Worm (Caenorhabditis elegans) whole organism, L4 larva: ENCODE results near the gene F45G2.8.

Experiments
- D1046.2 ChIP-seq: fragments of 200-800 bp; sonication (Bioruptor generic); IDR thresholded peaks from 2 replicates; pipeline ENCODE4 v1.3.6; 2022; ENCODE audit warnings: missing genetic modification characterization, missing compliant biosample characterization
- F26F4.8 ChIP-seq: fragments of 200-800 bp; sonication (Bioruptor generic); conservative IDR thresholded peaks from 2 replicates; pipeline ENCODE4 v1.3.6; 2022; ENCODE audit warnings: missing genetic modification characterization, missing compliant biosample characterization
- F44E2.7 ChIP-seq: fragments of 200-800 bp; sonication (Bioruptor generic); IDR thresholded peaks from 2 replicates; pipeline ENCODE4 v2.1.2; 2022; ENCODE audit warnings: missing genetic modification characterization, missing compliant biosample characterization
- Y5F2A.4 ChIP-seq: fragments of 200-800 bp; sonication (Bioruptor generic); optimal IDR thresholded peaks from 2 replicates; lab custom pipeline; 2018; ENCODE audit warnings: mild to moderate bottlenecking, missing genetic modification characterization, missing compliant biosample characterization
- Y75B8A.6 ChIP-seq: fragments of 200-800 bp; sonication (Bioruptor generic); IDR thresholded peaks from 2 replicates; pipeline ENCODE4 v1.3.6; 2022; ENCODE audit warnings: missing genetic modification reagents, missing genetic modification characterization, missing compliant biosample characterization
- ZK546.5 ChIP-seq, 2 experiments: sonication (generic microtip); optimal IDR thresholded peaks; 2 replicates each; lab custom pipeline; 2017; ENCODE audit warnings: missing biosample characterization in 2 of 2, missing genetic modification characterization in 2 of 2
- aly-2 ChIP-seq: sonication (generic microtip); optimal IDR thresholded peaks from 2 replicates; lab custom pipeline; 2018; ENCODE audit warnings: missing biosample characterization, missing genetic modification characterization
- attf-4 ChIP-seq: sonication (generic microtip); optimal IDR thresholded peaks from 3 replicates; lab custom pipeline; 2017; ENCODE audit warnings: missing biosample characterization, missing genetic modification characterization
- ceh-20 ChIP-seq: fragments of 200-800 bp; sonication (Bioruptor generic); IDR thresholded peaks from 2 replicates; pipeline ENCODE4 v1.3.6; 2022; ENCODE audit warnings: missing genetic modification reagents, missing genetic modification characterization, missing compliant biosample characterization
- ceh-82 ChIP-seq: sonication (generic microtip); optimal IDR thresholded peaks from 2 replicates; lab custom pipeline; 2017; ENCODE audit warnings: missing biosample characterization, missing genetic modification characterization
- ctbp-1 ChIP-seq: fragments of 200-800 bp; sonication (Bioruptor generic); IDR thresholded peaks from 2 replicates; pipeline ENCODE4 v1.3.6; 2022; ENCODE audit warnings: missing genetic modification reagents, missing genetic modification characterization, missing compliant biosample characterization
- daf-12 ChIP-seq: fragments of 150-350 bp; optimal IDR thresholded peaks from 2 replicates; lab custom pipeline; 2014; ENCODE audit warnings: missing biosample characterization, missing genetic modification reagents, missing genetic modification characterization
- daf-16 ChIP-seq, 3 experiments: sonication (generic microtip); optimal IDR thresholded peaks; 2 replicates each; lab custom pipeline; 2016 to 2017; ENCODE audit warnings: missing genetic modification characterization in 3 of 3, missing genetic modification reagents in 3 of 3, mild to moderate bottlenecking in 2 of 3, missing compliant biosample characterization in 2 of 3, missing biosample characterization in 1 of 3, moderate library complexity in 1 of 3
- dmd-6 ChIP-seq: fragments of 200-800 bp; sonication (Bioruptor generic); IDR thresholded peaks from 2 replicates; pipeline ENCODE4 v1.3.6; 2022; ENCODE audit warnings: missing genetic modification reagents, missing genetic modification characterization, missing compliant biosample characterization
- dmd-9 ChIP-seq: fragments of 200-800 bp; sonication (Bioruptor generic); IDR thresholded peaks from 2 replicates; pipeline ENCODE4 v1.3.6; 2022; ENCODE audit warnings: missing genetic modification reagents, missing genetic modification characterization, missing compliant biosample characterization
- duxl-1 ChIP-seq: sonication (generic microtip); optimal IDR thresholded peaks from 2 replicates; lab custom pipeline; 2016; ENCODE audit warnings: mild to moderate bottlenecking, missing genetic modification characterization, moderate library complexity, missing compliant biosample characterization; ENCODE audit not compliant: poor library complexity
- dve-1 ChIP-seq: sonication (generic microtip); optimal IDR thresholded peaks from 2 replicates; lab custom pipeline; 2017; ENCODE audit warnings: antibody characterized with exemption, mild to moderate bottlenecking, missing genetic modification characterization, missing compliant biosample characterization; ENCODE audit not compliant: insufficient read depth
- egl-43 ChIP-seq: fragments of 200-800 bp; sonication (Bioruptor generic); IDR thresholded peaks from 2 replicates; pipeline ENCODE4 v1.3.6; 2022; ENCODE audit warnings: missing genetic modification reagents, missing genetic modification characterization, missing compliant biosample characterization
- fkh-10 ChIP-seq: fragments of 150-350 bp; optimal IDR thresholded peaks from 2 replicates; lab custom pipeline; 2014; ENCODE audit warnings: missing biosample characterization, missing genetic modification reagents, missing genetic modification characterization
- hlh-30 ChIP-seq: sonication (generic microtip); optimal IDR thresholded peaks from 2 replicates; lab custom pipeline; 2017; ENCODE audit warnings: antibody characterized with exemption, mild to moderate bottlenecking, missing genetic modification characterization, missing compliant biosample characterization; ENCODE audit not compliant: insufficient read depth
- lim-7 ChIP-seq: fragments of 200-800 bp; sonication (Bioruptor generic); IDR thresholded peaks from 2 replicates; pipeline ENCODE4 v1.3.6; 2022; ENCODE audit warnings: missing genetic modification characterization, missing compliant biosample characterization
- lin-1 ChIP-seq: fragments of 200-800 bp; sonication (Bioruptor generic); IDR thresholded peaks from 2 replicates; pipeline ENCODE4 v1.3.6; 2022; ENCODE audit warnings: missing genetic modification reagents, missing genetic modification characterization, missing compliant biosample characterization
- lin-13 ChIP-seq: fragments of 150-350 bp; optimal IDR thresholded peaks from 2 replicates; lab custom pipeline; 2014; ENCODE audit warnings: missing biosample characterization, missing genetic modification reagents, missing genetic modification characterization
- lin-15B ChIP-seq: fragments of 150-350 bp; sonication (generic microtip); optimal IDR thresholded peaks from 3 replicates; lab custom pipeline; 2014; ENCODE audit warnings: missing biosample characterization, missing genetic modification characterization
- lin-29 ChIP-seq: fragments of 200-800 bp; sonication (Bioruptor generic); IDR thresholded peaks from 2 replicates; pipeline ENCODE4 v1.3.6; 2022; ENCODE audit warnings: missing genetic modification reagents, missing genetic modification characterization, missing compliant biosample characterization
- lin-39 ChIP-seq: fragments of 150-350 bp; optimal IDR thresholded peaks from 2 replicates; lab custom pipeline; 2014; ENCODE audit warnings: missing biosample characterization, missing genetic modification reagents, missing genetic modification characterization
- lir-3 ChIP-seq: sonication (generic microtip); optimal IDR thresholded peaks from 2 replicates; lab custom pipeline; 2016; ENCODE audit warnings: mild to moderate bottlenecking, missing genetic modification characterization, missing compliant biosample characterization
- mdt-29 ChIP-seq: fragments of 200-800 bp; sonication (Bioruptor generic); IDR thresholded peaks from 2 replicates; pipeline ENCODE4 v1.3.6; 2022; ENCODE audit warnings: missing genetic modification reagents, missing genetic modification characterization, missing compliant biosample characterization
- mes-2 ChIP-seq: sonication (generic microtip); optimal IDR thresholded peaks from 2 replicates; lab custom pipeline; 2016; ENCODE audit warnings: missing genotype, mild to moderate bottlenecking, missing genetic modification characterization, missing compliant biosample characterization; ENCODE audit not compliant: poor library complexity, severe bottlenecking
- mxl-3 ChIP-seq: fragments of 200-800 bp; sonication (Bioruptor generic); optimal IDR thresholded peaks from 2 replicates; lab custom pipeline; 2018; ENCODE audit warnings: mild to moderate bottlenecking, missing genetic modification characterization, missing compliant biosample characterization
- nhr-102 ChIP-seq: sonication (generic microtip); optimal IDR thresholded peaks from 2 replicates; lab custom pipeline; 2016; ENCODE audit warnings: mild to moderate bottlenecking, missing genetic modification characterization, moderate library complexity, missing compliant biosample characterization
- nhr-11 ChIP-seq: fragments of 150-350 bp; optimal IDR thresholded peaks from 2 replicates; lab custom pipeline; 2014; ENCODE audit warnings: missing biosample characterization, missing genetic modification characterization
- nhr-111 ChIP-seq: fragments of 200-800 bp; sonication (Bioruptor generic); optimal IDR thresholded peaks from 2 replicates; lab custom pipeline; 2018; ENCODE audit warnings: mild to moderate bottlenecking, missing genetic modification characterization, missing compliant biosample characterization
- nhr-237 ChIP-seq: sonication (generic microtip); optimal IDR thresholded peaks from 2 replicates; lab custom pipeline; 2017; ENCODE audit warnings: missing biosample characterization, missing genetic modification characterization
- nhr-41 ChIP-seq: fragments of 200-800 bp; sonication (Bioruptor generic); IDR thresholded peaks from 2 replicates; pipeline ENCODE4 v1.3.6; 2022; ENCODE audit warnings: missing genetic modification reagents, missing genetic modification characterization, missing compliant biosample characterization
- pha-4 ChIP-seq, 2 experiments: fragments of 150-350 bp in 1 of 2; fragments of 200-800 bp in 1 of 2; sonication (Bioruptor generic) in 1 of 2; IDR thresholded peaks in 1 of 2; optimal IDR thresholded peaks in 1 of 2; 2 replicates each; pipeline versions ENCODE4 v1.3.6 to Lab custom; 2014 to 2022; ENCODE audit warnings: missing genetic modification characterization in 2 of 2, missing genetic modification reagents in 2 of 2, missing biosample characterization in 1 of 2, missing compliant biosample characterization in 1 of 2
- php-3 ChIP-seq: fragments of 200-800 bp; sonication (Bioruptor generic); IDR thresholded peaks from 2 replicates; pipeline ENCODE4 v1.3.6; 2022; ENCODE audit warnings: missing genetic modification reagents, missing genetic modification characterization, missing compliant biosample characterization
- pqm-1 ChIP-seq: sonication (generic microtip); optimal IDR thresholded peaks from 2 replicates; lab custom pipeline; 2017; ENCODE audit warnings: missing biosample characterization, missing genetic modification characterization
- spr-1 ChIP-seq: sonication (generic microtip); optimal IDR thresholded peaks from 2 replicates; lab custom pipeline; 2016; ENCODE audit warnings: mild to moderate bottlenecking, missing genetic modification characterization, missing compliant biosample characterization
- tag-97 ChIP-seq: fragments of 200-800 bp; sonication (Bioruptor generic); IDR thresholded peaks from 2 replicates; pipeline ENCODE4 v1.3.6; 2022; ENCODE audit warnings: missing genetic modification characterization, missing compliant biosample characterization
- unc-130 ChIP-seq: sonication (generic microtip); optimal IDR thresholded peaks from 2 replicates; lab custom pipeline; 2016; ENCODE audit warnings: missing genetic modification reagents, missing genetic modification characterization, missing compliant biosample characterization
- unc-39 ChIP-seq: sonication (generic microtip); optimal IDR thresholded peaks from 2 replicates; lab custom pipeline; 2017; ENCODE audit warnings: missing biosample characterization, missing genetic modification characterization
- zfp-3 ChIP-seq: fragments of 200-800 bp; sonication (Bioruptor generic); conservative IDR thresholded peaks from 2 replicates; pipeline ENCODE4 v1.3.6; 2022; ENCODE audit warnings: missing genetic modification reagents, missing genetic modification characterization, missing compliant biosample characterization
- zip-11 ChIP-seq: fragments of 200-800 bp; sonication (Bioruptor generic); IDR thresholded peaks from 2 replicates; pipeline ENCODE4 v1.3.6; 2022; ENCODE audit warnings: missing genetic modification characterization, missing compliant biosample characterization
- zip-2 ChIP-seq: fragments of 150-350 bp; optimal IDR thresholded peaks from 2 replicates; lab custom pipeline; 2014; ENCODE audit warnings: missing biosample characterization, missing genetic modification characterization

The F45G2.8 gene

ce11 chrIII:13430162-13430561 is 5.3 kb downstream of the F45G2.8 start, which contains the start of gene trf-1:
Gene trf-1 (plus strand): TSS chrIII:13430462.
- no peak for TF ChIP-seq daf-12 (tag; lab: Kevin White, UChicago)
- no peak for TF ChIP-seq F26F4.8 (GFP tag; lab: Robert Waterston, UW)
- no peak for TF ChIP-seq mdt-29 (GFP tag; lab: Robert Waterston, UW)
- TF ChIP-seq D1046.2 (GFP tag; lab: Robert Waterston, UW): no peak
- TF ChIP-seq dmd-9: no peak
- no peak for TF ChIP-seq F44E2.7
- TF ChIP-seq ctbp-1: no peak
- TF ChIP-seq egl-43 (GFP tag; lab: Robert Waterston, UW): no peak
- TF ChIP-seq zfp-3 (GFP tag; lab: Robert Waterston, UW): no peak
- no peak for TF ChIP-seq lim-7 (GFP tag; lab: Robert Waterston, UW)
- no peak for TF ChIP-seq ceh-20 (GFP tag; lab: Robert Waterston, UW)
- no peak for TF ChIP-seq lin-39 (tag; lab: Kevin White, UChicago)
- TF ChIP-seq mxl-3 (GFP tag; lab: Kevin White, UChicago): no peak
- TF ChIP-seq attf-4 (tag; lab: Kevin White, UChicago): no peak
- no peak for TF ChIP-seq mes-2
- TF ChIP-seq duxl-1: no peak
- TF ChIP-seq, all 104 proteins: peak for 0

ce11 chrIII:13429668-13430067 is 5.8 kb downstream of the F45G2.8 start, which contains the start of gene bli-5:
Gene bli-5 (minus strand): TSS chrIII:13429768.
- no peak for TF ChIP-seq Y75B8A.6 (GFP tag; lab: Robert Waterston, UW)
- TF ChIP-seq lin-13 (GFP tag; lab: Kevin White, UChicago): no peak
- TF ChIP-seq daf-16 (GFP tag; optimal IDR thresholded peaks at IDR 0.05; lab: Kevin White, UChicago): no peak
- TF ChIP-seq daf-16 (tag; optimal IDR thresholded peaks at IDR 0.05; lab: Kevin White, UChicago): no peak
- no peak for TF ChIP-seq spr-1
- TF ChIP-seq duxl-1: no peak
- TF ChIP-seq ZK546.5 (tag; optimal IDR thresholded peaks at IDR 0.05; lab: Kevin White, UChicago): no peak
- no peak for TF ChIP-seq nhr-11 (tag; lab: Kevin White, UChicago)
- TF ChIP-seq F26F4.8 (GFP tag; lab: Robert Waterston, UW): no peak
- no peak for TF ChIP-seq dmd-9
- no peak for TF ChIP-seq aly-2 (tag; lab: Kevin White, UChicago)
- TF ChIP-seq lir-3: no peak
- no peak for TF ChIP-seq lin-15B
- no peak for TF ChIP-seq zip-11 (GFP tag; lab: Robert Waterston, UW)

DNA sequence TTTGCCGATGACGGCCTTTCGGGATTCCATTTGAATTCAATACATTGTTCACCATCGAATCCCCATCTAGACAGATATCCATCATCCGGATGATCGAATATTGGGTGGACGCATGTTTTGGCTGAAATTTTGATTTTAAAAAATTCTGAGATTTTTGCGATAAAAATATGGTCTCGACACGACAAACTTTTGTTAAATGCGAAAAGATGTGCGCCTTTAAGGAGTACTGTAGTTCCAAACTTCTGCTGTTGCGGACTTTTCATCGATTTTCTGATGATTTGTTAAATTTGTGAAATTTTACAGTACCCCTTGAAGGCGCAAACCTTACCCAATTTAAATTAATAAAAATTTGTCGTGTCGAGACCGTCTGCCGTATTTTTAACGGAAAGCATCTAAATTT is 7.7 kb downstream of the F45G2.8 start:
- no peak for TF ChIP-seq lin-29 (GFP tag; lab: Robert Waterston, UW)
- TF ChIP-seq nhr-111 (GFP tag; lab: Kevin White, UChicago): no peak
- TF ChIP-seq hlh-30 (tag; lab: Kevin White, UChicago): no peak
- no peak for TF ChIP-seq tag-97 (GFP tag; lab: Robert Waterston, UW)
- TF ChIP-seq nhr-41 (GFP tag; lab: Robert Waterston, UW): no peak
- no peak for TF ChIP-seq php-3 (GFP tag; lab: Robert Waterston, UW)
- TF ChIP-seq unc-39: no peak
- TF ChIP-seq ceh-82 (tag; lab: Kevin White, UChicago): no peak
- no peak for TF ChIP-seq lin-13 (GFP tag; lab: Kevin White, UChicago)
- TF ChIP-seq dmd-6: no peak
- TF ChIP-seq lin-1: no peak
- TF ChIP-seq nhr-102 (tag; lab: Kevin White, UChicago): no peak
- no peak for TF ChIP-seq Y5F2A.4 (GFP tag; lab: Kevin White, UChicago)
- TF ChIP-seq fkh-10: no peak
- TF ChIP-seq pha-4 (GFP tag; IDR thresholded peaks at IDR 0.05; lab: Robert Waterston, UW): no peak
- no peak for TF ChIP-seq pha-4 (tag; optimal IDR thresholded peaks at IDR 0.05; lab: Kevin White, UChicago)
- no peak for TF ChIP-seq zip-2 (tag; lab: Kevin White, UChicago)
- TF ChIP-seq nhr-237 (tag; lab: Kevin White, UChicago): no peak
- TF ChIP-seq unc-130: no peak
- no peak for TF ChIP-seq pqm-1
- TF ChIP-seq dve-1 (tag; lab: Kevin White, UChicago): no peak
